Fruit fly (Drosophila melanogaster) whole organism, embryonic: Measurements from ENCODE around the gene CG31904.
A peak's percentile ranks its signal among the peaks of the same experiment; 100 is the strongest.
"Not testable (repeated sequence)": the region's sequence is repeated elsewhere in the genome, so short reads cannot be mapped to it uniquely, and the experiment has no call there.

Source experiments
- Asciz ChIP-seq: fragments of 200-800 bp; sonication (Bioruptor generic); optimal IDR thresholded peaks from 2 replicates; lab custom pipeline; 2017; ENCODE audit warnings: missing biosample characterization, mild to moderate bottlenecking, missing genetic modification characterization, missing genetic modification reagents
- CG10267 ChIP-seq: fragments of 200-800 bp; sonication (Bioruptor generic); optimal IDR thresholded peaks from 2 replicates; lab custom pipeline; 2018; ENCODE audit warnings: missing biosample characterization, mild to moderate bottlenecking, missing genetic modification characterization, moderate library complexity
- CG12155 ChIP-seq: fragments of 200-800 bp; sonication (Bioruptor generic); optimal IDR thresholded peaks from 3 replicates; lab custom pipeline; 2016; ENCODE audit warnings: missing biosample characterization, missing genetic modification characterization
- CG13775 ChIP-seq: fragments of 200-800 bp; sonication (Bioruptor generic); optimal IDR thresholded peaks from 3 replicates; lab custom pipeline; 2017; ENCODE audit warnings: missing biosample characterization, mild to moderate bottlenecking, missing genetic modification characterization
- CG14441 ChIP-seq: fragments of 200-800 bp; sonication (Bioruptor generic); IDR thresholded peaks from 2 replicates; pipeline ENCODE4 v1.3.6; 2022; ENCODE audit warnings: missing biosample characterization, missing genetic modification characterization
- CG14710 ChIP-seq: fragments of 200-800 bp; sonication (Bioruptor generic); optimal IDR thresholded peaks from 3 replicates; lab custom pipeline; 2019; ENCODE audit warnings: missing biosample characterization, mild to moderate bottlenecking, missing genetic modification characterization, moderate library complexity
- CG15073 ChIP-seq: fragments of 200-800 bp; sonication (Bioruptor generic); optimal IDR thresholded peaks from 2 replicates; lab custom pipeline; 2016; ENCODE audit warnings: missing biosample characterization, missing genetic modification characterization
- CG17186 ChIP-seq: fragments of 200-800 bp; sonication (Bioruptor generic); optimal IDR thresholded peaks from 3 replicates; lab custom pipeline; 2017; ENCODE audit warnings: missing biosample characterization, missing genetic modification reagents, missing genetic modification characterization
- CG30431 ChIP-seq: fragments of 200-800 bp; sonication (Bioruptor generic); optimal IDR thresholded peaks from 2 replicates; lab custom pipeline; 2017; ENCODE audit warnings: missing biosample characterization, missing genetic modification characterization
- CG33557 ChIP-seq: fragments of 200-800 bp; sonication (Bioruptor generic); optimal IDR thresholded peaks from 2 replicates; lab custom pipeline; 2019; ENCODE audit warnings: missing biosample characterization, mild to moderate bottlenecking, missing genetic modification characterization, moderate library complexity
- CG3407 ChIP-seq: fragments of 200-800 bp; sonication (Bioruptor generic); optimal IDR thresholded peaks from 2 replicates; lab custom pipeline; 2018; ENCODE audit warnings: missing biosample characterization, mild to moderate bottlenecking, missing genetic modification characterization
- CG34422 ChIP-seq: fragments of 200-800 bp; sonication (Bioruptor generic); IDR thresholded peaks from 3 replicates; pipeline ENCODE4 v1.3.6; 2022; ENCODE audit warnings: missing biosample characterization, missing genetic modification characterization
- CG4617 ChIP-seq: fragments of 200-800 bp; sonication (Bioruptor generic); optimal IDR thresholded peaks from 3 replicates; lab custom pipeline; 2016; ENCODE audit warnings: missing biosample characterization, missing genetic modification characterization, borderline replicate concordance
- CG6175 ChIP-seq: fragments of 200-800 bp; sonication (Bioruptor generic); IDR thresholded peaks from 3 replicates; pipeline ENCODE4 v1.3.6; 2022; ENCODE audit warnings: missing biosample characterization, missing genetic modification characterization
- CG7786 ChIP-seq: fragments of 200-800 bp; sonication (Bioruptor generic); optimal IDR thresholded peaks from 2 replicates; lab custom pipeline; 2016; ENCODE audit warnings: missing biosample characterization, missing genetic modification characterization
- CG8924 ChIP-seq: fragments of 200-800 bp; optimal IDR thresholded peaks from 3 replicates; lab custom pipeline; 2019; ENCODE audit warnings: missing biosample characterization, mild to moderate bottlenecking, missing genetic modification characterization, moderate library complexity
- CG8944 ChIP-seq: fragments of 200-800 bp; sonication (Bioruptor generic); optimal IDR thresholded peaks from 3 replicates; lab custom pipeline; 2016; ENCODE audit warnings: missing biosample characterization, missing genetic modification characterization
- CG9797 ChIP-seq: fragments of 200-800 bp; sonication (Bioruptor generic); optimal IDR thresholded peaks from 3 replicates; lab custom pipeline; 2018; ENCODE audit warnings: missing biosample characterization, mild to moderate bottlenecking, missing genetic modification characterization
- Chrac-16 ChIP-seq: fragments of 200-800 bp; sonication (Bioruptor generic); optimal IDR thresholded peaks from 3 replicates; lab custom pipeline; 2016; ENCODE audit warnings: missing biosample characterization, missing genetic modification characterization
- Dbx ChIP-seq: fragments of 200-800 bp; sonication (Bioruptor generic); IDR thresholded peaks from 3 replicates; pipeline ENCODE4 v1.3.6; 2022; ENCODE audit warnings: missing biosample characterization, missing genetic modification characterization
- GATAe ChIP-seq: fragments of 200-800 bp; sonication (Bioruptor generic); conservative IDR thresholded peaks from 2 replicates; pipeline ENCODE4 v1.3.6; 2022; ENCODE audit warnings: missing biosample characterization, missing genetic modification characterization
- MBD-R2 ChIP-seq: fragments of 200-800 bp; sonication (Bioruptor generic); IDR thresholded peaks from 2 replicates; pipeline ENCODE4 v1.3.6; 2022; ENCODE audit warnings: missing biosample characterization, missing genetic modification characterization
- Med ChIP-seq: fragments of 200-800 bp; sonication (Bioruptor generic); peaks from one replicate; lab custom pipeline; 2016; ENCODE audit warnings: missing biosample characterization, missing genetic modification characterization, mild to moderate bottlenecking, inconsistent platforms, moderate library complexity
- NfI ChIP-seq: fragments of 200-800 bp; sonication (Bioruptor generic); optimal IDR thresholded peaks from 3 replicates; lab custom pipeline; 2018; ENCODE audit warnings: missing biosample characterization, mild to moderate bottlenecking, missing genetic modification characterization, moderate library complexity
- Scr ChIP-seq: fragments of 200-800 bp; sonication (Bioruptor generic); IDR thresholded peaks from 2 replicates; pipeline ENCODE4 v1.3.6; 2022; ENCODE audit warnings: missing biosample characterization, missing genetic modification characterization; ENCODE audit not compliant: partially characterized antibody
- Ssrp ChIP-seq: fragments of 200-800 bp; sonication (Bioruptor generic); optimal IDR thresholded peaks from 2 replicates; lab custom pipeline; 2018; ENCODE audit warnings: missing biosample characterization, mild to moderate bottlenecking, missing genetic modification characterization, moderate library complexity
- Trl ChIP-seq, 3 experiments: fragments of >200 bp in 2 of 3; fragments of 200-800 bp in 1 of 3; sonication (Bioruptor generic) in 1 of 3; optimal IDR thresholded peaks; 2 replicates in 1 of 3; 3 replicates in 2 of 3; lab custom pipeline; 2016 to 2017; ENCODE audit warnings: missing biosample characterization in 1 of 3, missing genetic modification characterization in 1 of 3
- Usf ChIP-seq: fragments of 200-800 bp; sonication (Bioruptor generic); optimal IDR thresholded peaks from 2 replicates; lab custom pipeline; 2017; ENCODE audit warnings: missing genotype, missing biosample characterization, missing genetic modification characterization
- Xrp1 ChIP-seq: fragments of 200-800 bp; sonication (Bioruptor generic); IDR thresholded peaks from 2 replicates; pipeline ENCODE4 v1.3.6; 2022; ENCODE audit warnings: missing biosample characterization, missing genetic modification characterization
- cato ChIP-seq: fragments of 200-800 bp; sonication (Bioruptor generic); optimal IDR thresholded peaks from 2 replicates; lab custom pipeline; 2016; ENCODE audit warnings: missing biosample characterization, missing genetic modification characterization, borderline replicate concordance
- ci ChIP-seq: fragments of 200-800 bp; sonication (Bioruptor generic); IDR thresholded peaks from 3 replicates; pipeline ENCODE4 v1.3.6; 2022; ENCODE audit warnings: missing biosample characterization, missing genetic modification characterization
- dati ChIP-seq: fragments of 200-800 bp; sonication (Bioruptor generic); IDR thresholded peaks from 2 replicates; pipeline ENCODE4 v1.3.6; 2022; ENCODE audit warnings: missing biosample characterization, missing genetic modification characterization
- en ChIP-seq: fragments of 200-800 bp; sonication (Bioruptor generic); optimal IDR thresholded peaks from 2 replicates; lab custom pipeline; 2016; ENCODE audit warnings: missing biosample characterization, missing genetic modification characterization
- exex ChIP-seq: fragments of 200-800 bp; sonication (Bioruptor generic); optimal IDR thresholded peaks from 4 replicates; lab custom pipeline; 2018; ENCODE audit warnings: missing biosample characterization, mild to moderate bottlenecking, missing genetic modification characterization, moderate library complexity
- fd102C ChIP-seq: fragments of 200-800 bp; sonication (Bioruptor generic); optimal IDR thresholded peaks from 2 replicates; lab custom pipeline; 2018; ENCODE audit warnings: missing biosample characterization, mild to moderate bottlenecking, missing genetic modification characterization, moderate library complexity
- h ChIP-seq: fragments of >200 bp; optimal IDR thresholded peaks from 2 replicates; lab custom pipeline; 2017
- nmo ChIP-seq: fragments of 200-800 bp; sonication (Bioruptor generic); optimal IDR thresholded peaks from 2 replicates; lab custom pipeline; 2018; ENCODE audit warnings: missing biosample characterization, mild to moderate bottlenecking, missing genetic modification characterization, moderate library complexity
- rib ChIP-seq: fragments of 200-800 bp; sonication (Bioruptor generic); IDR thresholded peaks from 2 replicates; pipeline ENCODE4 v1.3.6; 2022; ENCODE audit warnings: missing biosample characterization, missing genetic modification characterization
- run ChIP-seq: fragments of 200-800 bp; sonication (Bioruptor generic); optimal IDR thresholded peaks from 3 replicates; lab custom pipeline; 2018; ENCODE audit warnings: missing biosample characterization, mild to moderate bottlenecking, missing genetic modification characterization
- schlank ChIP-seq: fragments of 200-800 bp; sonication (Bioruptor generic); optimal IDR thresholded peaks from 2 replicates; lab custom pipeline; 2018; ENCODE audit warnings: missing biosample characterization, mild to moderate bottlenecking, missing genetic modification characterization
- sisA ChIP-seq: fragments of 200-800 bp; sonication (Bioruptor generic); IDR thresholded peaks from 2 replicates; pipeline ENCODE4 v1.3.6; 2022; ENCODE audit warnings: missing biosample characterization, missing genetic modification characterization
- sug ChIP-seq: fragments of 200-800 bp; optimal IDR thresholded peaks from 2 replicates; lab custom pipeline; 2019; ENCODE audit warnings: missing biosample characterization, mild to moderate bottlenecking, missing genetic modification characterization, moderate library complexity
- tna ChIP-seq: fragments of 200-800 bp; sonication (Bioruptor generic); IDR thresholded peaks from 2 replicates; pipeline ENCODE4 v1.3.6; 2022; ENCODE audit warnings: missing biosample characterization, missing genetic modification characterization; ENCODE audit not compliant: partially characterized antibody
- toy ChIP-seq: fragments of 200-800 bp; sonication (Bioruptor generic); IDR thresholded peaks from 2 replicates; pipeline ENCODE4 v1.3.6; 2022; ENCODE audit warnings: missing biosample characterization, missing genetic modification characterization
- tup ChIP-seq: fragments of 200-800 bp; sonication (Bioruptor generic); optimal IDR thresholded peaks from 2 replicates; lab custom pipeline; 2016; ENCODE audit warnings: missing biosample characterization, mild to moderate bottlenecking, missing genetic modification characterization, moderate library complexity
- z ChIP-seq: fragments of 200-800 bp; sonication (Bioruptor generic); IDR thresholded peaks from 3 replicates; pipeline ENCODE4 v1.3.6; 2022; ENCODE audit warnings: missing biosample characterization, missing genetic modification characterization
- zf30C ChIP-seq: fragments of 200-800 bp; sonication (Bioruptor generic); optimal IDR thresholded peaks from 3 replicates; lab custom pipeline; 2018; ENCODE audit warnings: missing biosample characterization, mild to moderate bottlenecking, missing genetic modification characterization
- zfh2 ChIP-seq: fragments of 200-800 bp; sonication (Bioruptor generic); optimal IDR thresholded peaks from 2 replicates; lab custom pipeline; 2016; ENCODE audit warnings: missing biosample characterization, missing genetic modification characterization

The CG31904 gene

dm6 chr2L:7738709-7739108 is at the start of gene CG31904:
Gene CG31904, minus strand, starts transcription at chr2L:7738809.
- TF ChIP-seq sug (tag; lab: Kevin White, UChicago); tna (GFP tag; lab: Robert Waterston, UW); Xrp1 (GFP tag; lab: Robert Waterston, UW): not testable (repeated sequence)

dm6 chr2L:7782788-7783401 is 44.3 kb upstream of the CG31904 start, which contains the start of gene Brd7-9:
Gene Brd7-9, plus strand, starts transcription at chr2L:7782865.
- TF ChIP-seq tup (peak; percentile 28), dati (GFP tag; lab: Robert Waterston, UW) (peak; percentile 80), Dbx (peak; percentile 79; the same call in 2 of the 3 replicates), CG4617 (GFP tag; lab: Kevin White, UChicago) (peak; percentile 65), CG8924 (tag; lab: Kevin White, UChicago) (peak; percentile 68), CG6175 (peak; percentile 47; the same call in 2 of the 3 replicates), CG12155 (peak; percentile 98), zfh2 (GFP tag; lab: Kevin White, UChicago) (no peak), Asciz (GFP tag; lab: Kevin White, UChicago) (peak; percentile 61), sisA (GFP tag; lab: Robert Waterston, UW) (peak; percentile 54), fd102C (GFP tag; lab: Kevin White, UChicago) (no peak), rib (GFP tag; lab: Robert Waterston, UW) (peak; percentile 73), CG8944 (peak; percentile 56), CG33557 (no peak), CG7786 (GFP tag; lab: Kevin White, UChicago) (peak; percentile 28), Trl (optimal IDR thresholded peaks at IDR 0.05; lab: Kevin White, UChicago) (no peak), Trl (GFP tag; optimal IDR thresholded peaks at IDR 0.05; lab: Kevin White, UChicago) (peak; percentile 68), Scr (peak; percentile 50), zf30C (GFP tag; lab: Kevin White, UChicago) (peak; percentile 87), ci (GFP tag; lab: Robert Waterston, UW) (peak; percentile 92), Usf (GFP tag; lab: Kevin White, UChicago) (peak; percentile 15), cato (GFP tag; lab: Kevin White, UChicago) (peak; percentile 44), run (peak; percentile 5), h (no peak), MBD-R2 (peak; percentile 67), CG14710 (tag; lab: Kevin White, UChicago) (peak; percentile 45), Med (GFP tag; lab: Kevin White, UChicago) (peak; percentile 93), CG3407 (GFP tag; lab: Kevin White, UChicago) (peak; percentile 33), schlank (tag; lab: Kevin White, UChicago) (no peak), CG30431 (GFP tag; lab: Kevin White, UChicago) (peak; percentile 20), exex (tag; lab: Kevin White, UChicago) (no peak), CG13775 (GFP tag; lab: Kevin White, UChicago) (peak; percentile 70), Chrac-16 (GFP tag; lab: Kevin White, UChicago) (peak; percentile 52), Ssrp (tag; lab: Kevin White, UChicago) (peak; percentile 65), CG17186 (GFP tag; lab: Kevin White, UChicago) (no peak), CG10267 (tag; lab: Kevin White, UChicago) (peak; percentile 96), GATAe (GFP tag; lab: Robert Waterston, UW) (no peak; the same call in 1 of the 2 replicates), toy (GFP tag; lab: Robert Waterston, UW) (peak; percentile 70), NfI (peak; percentile 60), z (GFP tag; lab: Robert Waterston, UW) (no peak), nmo (GFP tag; lab: Kevin White, UChicago) (peak; percentile 56), CG15073 (GFP tag; lab: Kevin White, UChicago) (no peak), CG9797 (GFP tag; lab: Kevin White, UChicago) (peak; percentile 73), en (GFP tag; lab: Kevin White, UChicago) (peak; percentile 44), CG34422 (GFP tag; lab: Robert Waterston, UW) (peak; percentile 95), CG14441 (GFP tag; lab: Robert Waterston, UW) (peak; percentile 86)
